Worm (Caenorhabditis elegans) whole organism, mixed stage, embryonic: Measurements from ENCODE around the gene C39B10.5.

ENCODE experiments used
- blmp-1 ChIP-seq: fragments of 150-350 bp; optimal IDR thresholded peaks from 2 replicates; lab custom pipeline; 2014; ENCODE audit warnings: missing biosample characterization, missing genetic modification characterization
- hlh-1 ChIP-seq: fragments of 150-350 bp; optimal IDR thresholded peaks from 2 replicates; lab custom pipeline; 2014; ENCODE audit warnings: missing biosample characterization, missing genetic modification reagents, missing genetic modification characterization
- nhr-28 ChIP-seq: fragments of 150-350 bp; optimal IDR thresholded peaks from 2 replicates; lab custom pipeline; 2014; ENCODE audit warnings: missing biosample characterization, missing genetic modification characterization
- pha-4 ChIP-seq: fragments of 150-350 bp; optimal IDR thresholded peaks from 2 replicates; lab custom pipeline; 2018; ENCODE audit warnings: missing biosample characterization, missing genetic modification reagents, missing genetic modification characterization
- unc-39 ChIP-seq: fragments of 150-350 bp; optimal IDR thresholded peaks from 2 replicates; lab custom pipeline; 2014; ENCODE audit warnings: missing biosample characterization, missing genetic modification characterization

- TF ChIP-seq nhr-28 (tag; lab: Kevin White, UChicago) (no peak), blmp-1 (tag; lab: Kevin White, UChicago) (no peak), unc-39 (tag; lab: Kevin White, UChicago) (no peak), hlh-1 (tag; lab: Kevin White, UChicago) (no peak), pha-4 (tag; lab: Kevin White, UChicago) (no peak)
Measured at ce11 chrX:10443836-10444235, 3.3 kb upstream of the C39B10.5 start, which contains the start of gene C39B10.3.
